Fruit fly (Drosophila melanogaster) whole organism, embryonic: ENCODE measurements around the gene Gr98d.

Experiments
- CG10321 ChIP-seq: fragments of 200-800 bp; sonication (Bioruptor generic); IDR thresholded peaks from 2 replicates; pipeline ENCODE4 v1.3.6; 2022; ENCODE audit warnings: missing biosample characterization, missing genetic modification characterization
- CG11695 ChIP-seq: fragments of 200-800 bp; sonication (Bioruptor generic); IDR thresholded peaks from 3 replicates; pipeline ENCODE4 v1.3.6; 2022; ENCODE audit warnings: missing biosample characterization, missing genetic modification characterization
- CG11723 ChIP-seq: fragments of 200-800 bp; sonication (Bioruptor generic); optimal IDR thresholded peaks from 2 replicates; lab custom pipeline; 2017; ENCODE audit warnings: missing biosample characterization, mild to moderate bottlenecking, missing genetic modification characterization
- CG13123 ChIP-seq: fragments of 200-800 bp; sonication (Bioruptor generic); optimal IDR thresholded peaks from 2 replicates; lab custom pipeline; 2016; ENCODE audit warnings: missing biosample characterization, missing genetic modification characterization
- CG13287 ChIP-seq: fragments of 200-800 bp; sonication (Bioruptor generic); IDR thresholded peaks from 2 replicates; pipeline ENCODE4 v1.3.6; 2022; ENCODE audit warnings: missing biosample characterization, missing genetic modification characterization; ENCODE audit not compliant: partially characterized antibody
- CG17361 ChIP-seq: fragments of 200-800 bp; sonication (Bioruptor generic); IDR thresholded peaks from 3 replicates; pipeline ENCODE4 v1.3.6; 2022; ENCODE audit warnings: missing biosample characterization, missing genetic modification characterization
- CG1832 ChIP-seq: fragments of 200-800 bp; sonication (Bioruptor generic); optimal IDR thresholded peaks from 2 replicates; lab custom pipeline; 2017; ENCODE audit warnings: missing biosample characterization, mild to moderate bottlenecking, missing genetic modification characterization, inconsistent platforms
- CG18599 ChIP-seq: fragments of 200-800 bp; sonication (Bioruptor generic); optimal IDR thresholded peaks from 3 replicates; lab custom pipeline; 2017; ENCODE audit warnings: missing biosample characterization, missing genetic modification characterization, mild to moderate bottlenecking, moderate library complexity, missing genetic modification reagents
- CG3163 ChIP-seq: fragments of 200-800 bp; sonication (Bioruptor generic); optimal IDR thresholded peaks from 3 replicates; lab custom pipeline; 2016; ENCODE audit warnings: missing biosample characterization, missing genetic modification characterization
- CG32767 ChIP-seq: fragments of 200-800 bp; sonication (Bioruptor generic); IDR thresholded peaks from 2 replicates; pipeline ENCODE4 v1.3.6; 2022; ENCODE audit warnings: missing biosample characterization, missing genetic modification characterization
- CG34422 ChIP-seq: fragments of 200-800 bp; sonication (Bioruptor generic); IDR thresholded peaks from 3 replicates; pipeline ENCODE4 v1.3.6; 2022; ENCODE audit warnings: missing biosample characterization, missing genetic modification characterization
- CG6689 ChIP-seq: fragments of 200-800 bp; sonication (Bioruptor generic); IDR thresholded peaks from 2 replicates; pipeline ENCODE4 v1.3.6; 2022; ENCODE audit warnings: missing biosample characterization, missing genetic modification characterization
- CG7271 ChIP-seq: fragments of 200-800 bp; sonication (Bioruptor generic); optimal IDR thresholded peaks from 2 replicates; lab custom pipeline; 2018; ENCODE audit warnings: missing biosample characterization, mild to moderate bottlenecking, missing genetic modification characterization, moderate library complexity
- CG7357 ChIP-seq: fragments of 200-800 bp; sonication (Bioruptor generic); IDR thresholded peaks from 3 replicates; pipeline ENCODE4 v1.3.6; 2022; ENCODE audit warnings: missing biosample characterization, missing genetic modification characterization
- CG7372 ChIP-seq: fragments of 200-800 bp; sonication (Bioruptor generic); IDR thresholded peaks from 2 replicates; pipeline ENCODE4 v1.3.6; 2022; ENCODE audit warnings: missing biosample characterization, missing genetic modification characterization
- CG7786 ChIP-seq: fragments of 200-800 bp; sonication (Bioruptor generic); optimal IDR thresholded peaks from 2 replicates; lab custom pipeline; 2016; ENCODE audit warnings: missing biosample characterization, missing genetic modification characterization
- CG7987 ChIP-seq: fragments of 200-800 bp; sonication (Bioruptor generic); optimal IDR thresholded peaks from 2 replicates; lab custom pipeline; 2018; ENCODE audit warnings: missing biosample characterization, mild to moderate bottlenecking, missing genetic modification characterization, moderate library complexity
- CG8281 ChIP-seq: fragments of 200-800 bp; sonication (Bioruptor generic); optimal IDR thresholded peaks from 2 replicates; lab custom pipeline; 2018; ENCODE audit warnings: missing biosample characterization, mild to moderate bottlenecking, missing genetic modification characterization, moderate library complexity
- CG8359 ChIP-seq: fragments of 200-800 bp; sonication (Bioruptor generic); optimal IDR thresholded peaks from 2 replicates; lab custom pipeline; 2017; ENCODE audit warnings: missing biosample characterization, mild to moderate bottlenecking, missing genetic modification characterization, borderline replicate concordance
- CG9609 ChIP-seq: fragments of 200-800 bp; sonication (Bioruptor generic); optimal IDR thresholded peaks from 3 replicates; lab custom pipeline; 2016; ENCODE audit warnings: missing biosample characterization, missing genetic modification characterization
- CG9932 ChIP-seq: fragments of 200-800 bp; sonication (Bioruptor generic); IDR thresholded peaks from 2 replicates; pipeline ENCODE4 v1.3.6; 2022; ENCODE audit warnings: missing biosample characterization, missing genetic modification characterization
- D ChIP-seq, 2 experiments: fragments of 200-800 bp in 1 of 2; fragments of >200 bp in 1 of 2; sonication (Bioruptor generic) in 1 of 2; optimal IDR thresholded peaks; 2 replicates in 1 of 2; 3 replicates in 1 of 2; lab custom pipeline; 2017; ENCODE audit warnings: mild to moderate bottlenecking in 1 of 2, missing biosample characterization in 1 of 2, missing genetic modification characterization in 1 of 2, missing genetic modification reagents in 1 of 2
- D19A ChIP-seq: fragments of 200-800 bp; optimal IDR thresholded peaks from 3 replicates; lab custom pipeline; 2019; ENCODE audit warnings: missing biosample characterization, mild to moderate bottlenecking, missing genetic modification characterization, moderate library complexity
- Deaf1 ChIP-seq: fragments of 200-800 bp; optimal IDR thresholded peaks from 3 replicates; lab custom pipeline; 2019; ENCODE audit warnings: missing biosample characterization, mild to moderate bottlenecking, missing genetic modification characterization, moderate library complexity
- HLH3B ChIP-seq: fragments of 200-800 bp; sonication (Bioruptor generic); IDR thresholded peaks from 2 replicates; pipeline ENCODE4 v1.3.6; 2022; ENCODE audit warnings: missing biosample characterization, missing genetic modification characterization
- PHDP ChIP-seq: fragments of 200-800 bp; sonication (Bioruptor generic); optimal IDR thresholded peaks from 3 replicates; lab custom pipeline; 2018; ENCODE audit warnings: missing biosample characterization, mild to moderate bottlenecking, missing genetic modification characterization, moderate library complexity
- Sry-β ChIP-seq: fragments of 200-800 bp; sonication (Bioruptor generic); optimal IDR thresholded peaks from 2 replicates; lab custom pipeline; 2018; ENCODE audit warnings: missing biosample characterization, mild to moderate bottlenecking, missing genetic modification characterization, moderate library complexity
- Ssrp ChIP-seq: fragments of 200-800 bp; sonication (Bioruptor generic); optimal IDR thresholded peaks from 2 replicates; lab custom pipeline; 2018; ENCODE audit warnings: missing biosample characterization, mild to moderate bottlenecking, missing genetic modification characterization, moderate library complexity
- bsh ChIP-seq, 2 experiments: fragments of 200-800 bp; sonication (Bioruptor generic); optimal IDR thresholded peaks; 2 replicates each; lab custom pipeline; 2017 to 2018; ENCODE audit warnings: mild to moderate bottlenecking in 2 of 2, missing biosample characterization in 2 of 2, missing genetic modification characterization in 2 of 2, moderate library complexity in 1 of 2
- crp ChIP-seq, 2 experiments: fragments of 200-800 bp; sonication (Bioruptor generic); optimal IDR thresholded peaks; 2 replicates in 1 of 2; 3 replicates in 1 of 2; lab custom pipeline; 2017; ENCODE audit warnings: missing biosample characterization in 2 of 2, missing genetic modification characterization in 2 of 2, mild to moderate bottlenecking in 1 of 2, moderate library complexity in 1 of 2
- dan ChIP-seq: fragments of 200-800 bp; sonication (Bioruptor generic); IDR thresholded peaks from 2 replicates; pipeline ENCODE4 v1.3.6; 2022; ENCODE audit warnings: missing biosample characterization, missing genetic modification characterization
- dpn ChIP-seq, 2 experiments: fragments of 200-800 bp; sonication (Bioruptor generic); optimal IDR thresholded peaks; 3 replicates each; lab custom pipeline; 2016; ENCODE audit warnings: missing biosample characterization in 2 of 2, missing genetic modification characterization in 2 of 2
- ewg ChIP-seq: fragments of 200-800 bp; sonication (Bioruptor generic); optimal IDR thresholded peaks from 3 replicates; lab custom pipeline; 2017; ENCODE audit warnings: mild to moderate bottlenecking, missing biosample characterization, missing genetic modification reagents, missing genetic modification characterization
- fd64A ChIP-seq: fragments of 200-800 bp; sonication (Bioruptor generic); optimal IDR thresholded peaks from 3 replicates; lab custom pipeline; 2018; ENCODE audit warnings: missing biosample characterization, mild to moderate bottlenecking, missing genetic modification characterization
- fu2 ChIP-seq: fragments of 200-800 bp; sonication (Bioruptor generic); optimal IDR thresholded peaks from 2 replicates; lab custom pipeline; 2016; ENCODE audit warnings: missing biosample characterization, missing genetic modification characterization
- gcm ChIP-seq: fragments of 200-800 bp; sonication (Bioruptor generic); optimal IDR thresholded peaks from 2 replicates; lab custom pipeline; 2019; ENCODE audit warnings: missing biosample characterization, mild to moderate bottlenecking, missing genetic modification characterization, moderate library complexity
- grau ChIP-seq: fragments of 200-800 bp; optimal IDR thresholded peaks from 3 replicates; lab custom pipeline; 2019; ENCODE audit warnings: missing biosample characterization, mild to moderate bottlenecking, missing genetic modification characterization, moderate library complexity
- grn ChIP-seq: fragments of 200-800 bp; sonication (Bioruptor generic); optimal IDR thresholded peaks from 3 replicates; lab custom pipeline; 2017; ENCODE audit warnings: missing biosample characterization, missing genetic modification characterization
- gsb-n ChIP-seq: fragments of 200-800 bp; sonication (Bioruptor generic); optimal IDR thresholded peaks from 3 replicates; lab custom pipeline; 2018; ENCODE audit warnings: missing biosample characterization, mild to moderate bottlenecking, missing genetic modification characterization
- lbe ChIP-seq: fragments of 200-800 bp; sonication (Bioruptor generic); optimal IDR thresholded peaks from 2 replicates; lab custom pipeline; 2016; ENCODE audit warnings: missing biosample characterization, mild to moderate bottlenecking, missing genetic modification characterization
- lmd ChIP-seq: fragments of 200-800 bp; sonication (Bioruptor generic); IDR thresholded peaks from 2 replicates; pipeline ENCODE4 v1.3.6; 2022; ENCODE audit warnings: missing biosample characterization, missing genetic modification characterization
- lov ChIP-seq, 2 experiments: fragments of 200-800 bp in 1 of 2; fragments of >200 bp in 1 of 2; sonication (Bioruptor generic) in 1 of 2; IDR thresholded peaks in 1 of 2; optimal IDR thresholded peaks in 1 of 2; 2 replicates in 1 of 2; 3 replicates in 1 of 2; pipeline versions ENCODE4 v1.3.6 to Lab custom; 2017 to 2022; ENCODE audit warnings: missing biosample characterization in 1 of 2, missing genetic modification characterization in 1 of 2
- pnt ChIP-seq: fragments of 200-800 bp; sonication (Bioruptor generic); optimal IDR thresholded peaks from 3 replicates; lab custom pipeline; 2016; ENCODE audit warnings: missing biosample characterization, missing genetic modification characterization
- psq ChIP-seq: fragments of 200-800 bp; sonication (Bioruptor generic); optimal IDR thresholded peaks from 2 replicates; lab custom pipeline; 2017; ENCODE audit warnings: missing biosample characterization, missing genetic modification characterization
- pum ChIP-seq: fragments of 200-800 bp; sonication (Bioruptor generic); optimal IDR thresholded peaks from 2 replicates; lab custom pipeline; 2016; ENCODE audit warnings: missing biosample characterization, missing genetic modification characterization
- sens-2 ChIP-seq: fragments of 200-800 bp; sonication (Bioruptor generic); IDR thresholded peaks from 2 replicates; pipeline ENCODE4 v1.3.6; 2022; ENCODE audit warnings: missing biosample characterization, missing genetic modification characterization
- sna ChIP-seq: fragments of 200-800 bp; sonication (Bioruptor generic); IDR thresholded peaks from 2 replicates; pipeline ENCODE4 v1.3.6; 2022; ENCODE audit warnings: missing biosample characterization, missing genetic modification characterization; ENCODE audit not compliant: partially characterized antibody
- so ChIP-seq: fragments of 200-800 bp; sonication (Bioruptor generic); IDR thresholded peaks from 3 replicates; pipeline ENCODE4 v1.3.6; 2022; ENCODE audit warnings: missing biosample characterization, missing genetic modification characterization
- sob ChIP-seq: fragments of 200-800 bp; sonication (Bioruptor generic); IDR thresholded peaks from 2 replicates; pipeline ENCODE4 v1.3.6; 2022; ENCODE audit warnings: missing biosample characterization, missing genetic modification characterization
- vfl ChIP-seq: fragments of 200-800 bp; sonication (Bioruptor generic); optimal IDR thresholded peaks from 2 replicates; lab custom pipeline; 2016; ENCODE audit warnings: missing biosample characterization, missing genetic modification characterization

The Gr98d gene

dm6 chr3R:27556972-27557371 is 11.1 kb downstream of the Gr98d start:
- TF ChIP-seq sens-2 (no peak), PHDP (tag; lab: Kevin White, UChicago) (peak; percentile 22), pum (GFP tag; lab: Kevin White, UChicago) (no peak), CG34422 (GFP tag; lab: Robert Waterston, UW) (no peak), CG9609 (GFP tag; lab: Kevin White, UChicago) (peak; percentile 20), lmd (peak; percentile 63; the same call in 1 of the 2 replicates), CG9932 (peak; percentile 82), crp (GFP tag; optimal IDR thresholded peaks at IDR 0.05; lab: Kevin White, UChicago) (no peak), HLH3B (no peak), CG32767 (GFP tag; lab: Robert Waterston, UW) (no peak), CG7372 (GFP tag; lab: Robert Waterston, UW) (no peak; the same call in 1 of the 2 replicates), CG7987 (GFP tag; lab: Kevin White, UChicago) (no peak), dan (no peak), fu2 (peak; percentile 38), lov (optimal IDR thresholded peaks at IDR 0.05; lab: Kevin White, UChicago) (no peak), lov (GFP tag; IDR thresholded peaks at IDR 0.05; lab: Robert Waterston, UW) (no peak), sna (GFP tag; lab: Robert Waterston, UW) (no peak), CG7786 (peak; percentile 15), grau (peak; percentile 85), D19A (tag; lab: Kevin White, UChicago) (no peak), CG17361 (GFP tag; lab: Robert Waterston, UW) (peak; percentile 41; the same call in 2 of the 3 replicates), gsb-n (tag; lab: Kevin White, UChicago) (no peak), psq (GFP tag; lab: Kevin White, UChicago) (no peak), dpn (GFP tag; optimal IDR thresholded peaks at IDR 0.05; lab: Kevin White, UChicago) (peak; percentile 12 to 14), bsh (GFP tag; optimal IDR thresholded peaks at IDR 0.05; lab: Kevin White, UChicago) (no peak), pnt (GFP tag; lab: Kevin White, UChicago) (no peak), CG1832 (GFP tag; lab: Kevin White, UChicago) (no peak), CG8281 (no peak), CG7357 (GFP tag; lab: Robert Waterston, UW) (no peak), CG10321 (GFP tag; lab: Robert Waterston, UW) (no peak), CG7271 (no peak), CG18599 (GFP tag; lab: Kevin White, UChicago) (peak; percentile 62), Deaf1 (tag; lab: Kevin White, UChicago) (peak; percentile 0), so (GFP tag; lab: Robert Waterston, UW) (peak; percentile 43; the same call in 1 of the 3 replicates), Ssrp (tag; lab: Kevin White, UChicago) (no peak), Sry-β (GFP tag; lab: Kevin White, UChicago) (no peak), D (optimal IDR thresholded peaks at IDR 0.05; lab: Kevin White, UChicago) (no peak), D (GFP tag; optimal IDR thresholded peaks at IDR 0.05; lab: Kevin White, UChicago) (no peak), CG11695 (peak; percentile 46; the same call in 2 of the 3 replicates), ewg (GFP tag; lab: Kevin White, UChicago) (no peak), CG13123 (GFP tag; lab: Kevin White, UChicago) (no peak), sob (GFP tag; lab: Robert Waterston, UW) (peak; percentile 70), vfl (GFP tag; lab: Kevin White, UChicago) (no peak), gcm (no peak), CG6689 (GFP tag; lab: Robert Waterston, UW) (no peak; the same call in 1 of the 2 replicates), lbe (no peak), CG13287 (GFP tag; lab: Robert Waterston, UW) (no peak), CG11723 (GFP tag; lab: Kevin White, UChicago) (no peak), fd64A (GFP tag; lab: Kevin White, UChicago) (no peak), CG8359 (GFP tag; lab: Kevin White, UChicago) (no peak), CG3163 (GFP tag; lab: Kevin White, UChicago) (no peak), grn (GFP tag; lab: Kevin White, UChicago) (no peak)
